Worm (Caenorhabditis elegans) whole organism, L2 larva: ENCODE results near the gene Y67D8B.3.

ENCODE experiments used
- C34F6.9 ChIP-seq: fragments of 150-350 bp; optimal IDR thresholded peaks from 2 replicates; lab custom pipeline; 2014; ENCODE audit warnings: missing biosample characterization, missing genetic modification characterization
- F13H6.1 ChIP-seq: sonication (generic microtip); optimal IDR thresholded peaks from 2 replicates; lab custom pipeline; 2016; ENCODE audit warnings: missing genetic modification characterization, missing compliant biosample characterization
- R02D3.7 ChIP-seq: fragments of 150-350 bp; optimal IDR thresholded peaks from 2 replicates; lab custom pipeline; 2014; ENCODE audit warnings: missing biosample characterization, missing genetic modification characterization
- Y55F3AM.14 ChIP-seq: fragments of 200-800 bp; sonication (Bioruptor generic); optimal IDR thresholded peaks from 2 replicates; lab custom pipeline; 2018; ENCODE audit warnings: mild to moderate bottlenecking, missing genetic modification characterization, missing compliant biosample characterization
- alr-1 ChIP-seq: fragments of 150-350 bp; optimal IDR thresholded peaks from 2 replicates; lab custom pipeline; 2014; ENCODE audit warnings: missing biosample characterization, missing genetic modification characterization
- aly-2 ChIP-seq: fragments of 150-350 bp; optimal IDR thresholded peaks from 2 replicates; lab custom pipeline; 2014; ENCODE audit warnings: missing biosample characterization, missing genetic modification characterization
- blmp-1 ChIP-seq: sonication (generic microtip); optimal IDR thresholded peaks from 2 replicates; lab custom pipeline; 2017; ENCODE audit warnings: missing genetic modification characterization, mild to moderate bottlenecking, missing compliant biosample characterization, antibody characterized with exemption, moderate library complexity; ENCODE audit not compliant: insufficient read depth
- ceh-82 ChIP-seq: fragments of 150-350 bp; optimal IDR thresholded peaks from 2 replicates; lab custom pipeline; 2014; ENCODE audit warnings: missing biosample characterization, missing genetic modification characterization
- crh-2 ChIP-seq: sonication (generic microtip); optimal IDR thresholded peaks from 2 replicates; lab custom pipeline; 2017; ENCODE audit warnings: missing biosample characterization, missing genetic modification characterization
- dmd-4 ChIP-seq: sonication (generic microtip); optimal IDR thresholded peaks from 2 replicates; lab custom pipeline; 2017; ENCODE audit warnings: missing biosample characterization, missing genetic modification characterization
- egl-27 ChIP-seq: sonication (generic microtip); optimal IDR thresholded peaks from 3 replicates; lab custom pipeline; 2017; ENCODE audit warnings: missing biosample characterization, missing genetic modification reagents, missing genetic modification characterization
- elt-1 ChIP-seq: fragments of 150-350 bp; optimal IDR thresholded peaks from 2 replicates; lab custom pipeline; 2014; ENCODE audit warnings: missing biosample characterization, missing genetic modification characterization
- elt-3 ChIP-seq: sonication (generic microtip); optimal IDR thresholded peaks from 2 replicates; lab custom pipeline; 2017; ENCODE audit warnings: missing biosample characterization, missing genetic modification characterization
- fos-1 ChIP-seq: fragments of 150-350 bp; optimal IDR thresholded peaks from 2 replicates; lab custom pipeline; 2014; ENCODE audit warnings: missing biosample characterization, missing genetic modification characterization
- gmeb-1 ChIP-seq: fragments of 150-350 bp; optimal IDR thresholded peaks from 2 replicates; lab custom pipeline; 2014; ENCODE audit warnings: missing biosample characterization, missing genetic modification characterization
- lin-11 ChIP-seq: fragments of 150-350 bp; sonication (generic microtip); optimal IDR thresholded peaks from 2 replicates; lab custom pipeline; 2014; ENCODE audit warnings: missing biosample characterization, missing genetic modification characterization, inconsistent platforms, mixed read lengths
- lin-13 ChIP-seq: fragments of 150-350 bp; optimal IDR thresholded peaks from 2 replicates; lab custom pipeline; 2014; ENCODE audit warnings: missing biosample characterization, missing genetic modification reagents, missing genetic modification characterization
- lin-39 ChIP-seq: fragments of 150-350 bp; optimal IDR thresholded peaks from 2 replicates; lab custom pipeline; 2014; ENCODE audit warnings: missing biosample characterization, missing genetic modification reagents, missing genetic modification characterization
- mab-5 ChIP-seq: fragments of 150-350 bp; optimal IDR thresholded peaks from 2 replicates; lab custom pipeline; 2014; ENCODE audit warnings: missing biosample characterization, missing genetic modification characterization
- nhr-11 ChIP-seq: fragments of 150-350 bp; optimal IDR thresholded peaks from 2 replicates; lab custom pipeline; 2014; ENCODE audit warnings: missing biosample characterization, missing genetic modification characterization
- nhr-12 ChIP-seq: fragments of 150-350 bp; optimal IDR thresholded peaks from 2 replicates; lab custom pipeline; 2014; ENCODE audit warnings: missing biosample characterization, missing genetic modification characterization
- nhr-129 ChIP-seq: fragments of 150-350 bp; optimal IDR thresholded peaks from 2 replicates; lab custom pipeline; 2014; ENCODE audit warnings: missing biosample characterization, missing genetic modification characterization
- nhr-21 ChIP-seq: fragments of 150-350 bp; optimal IDR thresholded peaks from 2 replicates; lab custom pipeline; 2014; ENCODE audit warnings: missing biosample characterization, missing genetic modification characterization
- nhr-23 ChIP-seq: fragments of 150-350 bp; optimal IDR thresholded peaks from 2 replicates; lab custom pipeline; 2014; ENCODE audit warnings: missing biosample characterization, missing genetic modification reagents, missing genetic modification characterization
- nhr-237 ChIP-seq: fragments of 150-350 bp; optimal IDR thresholded peaks from 2 replicates; lab custom pipeline; 2014; ENCODE audit warnings: missing biosample characterization, missing genetic modification characterization
- nhr-25 ChIP-seq: fragments of 150-350 bp; sonication (generic microtip); optimal IDR thresholded peaks from 3 replicates; lab custom pipeline; 2014; ENCODE audit warnings: missing biosample characterization, missing genetic modification characterization
- nhr-6 ChIP-seq: fragments of 150-350 bp; optimal IDR thresholded peaks from 2 replicates; lab custom pipeline; 2014; ENCODE audit warnings: missing biosample characterization, missing genetic modification characterization
- nhr-77 ChIP-seq: fragments of 150-350 bp; optimal IDR thresholded peaks from 2 replicates; lab custom pipeline; 2014; ENCODE audit warnings: missing biosample characterization, missing genetic modification characterization
- peb-1 ChIP-seq: fragments of 150-350 bp; optimal IDR thresholded peaks from 2 replicates; lab custom pipeline; 2014; ENCODE audit warnings: missing biosample characterization, missing genetic modification characterization
- sem-4 ChIP-seq: fragments of 150-350 bp; optimal IDR thresholded peaks from 2 replicates; lab custom pipeline; 2014; ENCODE audit warnings: missing biosample characterization, missing genetic modification reagents, missing genetic modification characterization
- skn-1 ChIP-seq: sonication (generic microtip); optimal IDR thresholded peaks from 2 replicates; lab custom pipeline; 2017; ENCODE audit warnings: missing biosample characterization, missing genetic modification characterization
- sma-3 ChIP-seq: sonication (generic microtip); optimal IDR thresholded peaks from 2 replicates; lab custom pipeline; 2016; ENCODE audit warnings: missing genetic modification reagents, missing genetic modification characterization, missing compliant biosample characterization
- unc-39 ChIP-seq: fragments of 150-350 bp; optimal IDR thresholded peaks from 2 replicates; lab custom pipeline; 2014; ENCODE audit warnings: missing biosample characterization, missing genetic modification characterization
- unc-55 ChIP-seq: fragments of 150-350 bp; sonication (generic microtip); optimal IDR thresholded peaks from 3 replicates; lab custom pipeline; 2014; ENCODE audit warnings: missing biosample characterization, missing genetic modification reagents, missing genetic modification characterization
- unc-62 ChIP-seq: fragments of 150-350 bp; optimal IDR thresholded peaks from 2 replicates; lab custom pipeline; 2014; ENCODE audit warnings: missing biosample characterization, missing genetic modification reagents, missing genetic modification characterization
- zag-1 ChIP-seq: fragments of 150-350 bp; optimal IDR thresholded peaks from 2 replicates; lab custom pipeline; 2014; ENCODE audit warnings: missing biosample characterization, missing genetic modification characterization
- ztf-1 ChIP-seq: fragments of 200-800 bp; sonication (Bioruptor generic); conservative IDR thresholded peaks from 2 replicates; pipeline ENCODE4 v1.3.6; 2022; ENCODE audit warnings: missing genetic modification characterization, missing compliant biosample characterization
- ztf-11 ChIP-seq: sonication (generic microtip); optimal IDR thresholded peaks from 2 replicates; lab custom pipeline; 2017; ENCODE audit warnings: missing biosample characterization, missing genetic modification characterization
- ztf-4 ChIP-seq: fragments of 150-350 bp; optimal IDR thresholded peaks from 2 replicates; lab custom pipeline; 2014; ENCODE audit warnings: missing biosample characterization, missing genetic modification characterization

Gene Y67D8B.3

ce11 chrIV:3211929-3212328, 9.9 kb upstream of the Y67D8B.3 start:
- TF ChIP-seq nhr-6 (tag; lab: Kevin White, UChicago) = no peak
- TF ChIP-seq ztf-11 (tag; lab: Kevin White, UChicago) = no peak
- no peak for TF ChIP-seq elt-1 (tag; lab: Kevin White, UChicago)
- TF ChIP-seq nhr-12 (tag; lab: Kevin White, UChicago) = no peak
- no peak for TF ChIP-seq lin-11 (tag; lab: Kevin White, UChicago)
- TF ChIP-seq peb-1 (tag; lab: Kevin White, UChicago) = no peak
- no peak for TF ChIP-seq nhr-11 (tag; lab: Kevin White, UChicago)
- TF ChIP-seq R02D3.7 (tag; lab: Kevin White, UChicago) = no peak
- no peak for TF ChIP-seq C34F6.9 (tag; lab: Kevin White, UChicago)
- no peak for TF ChIP-seq alr-1 (tag; lab: Kevin White, UChicago)
- TF ChIP-seq unc-55 (GFP tag; lab: Kevin White, UChicago) = no peak
- no peak for TF ChIP-seq gmeb-1 (tag; lab: Kevin White, UChicago)
- TF ChIP-seq Y55F3AM.14 (GFP tag; lab: Kevin White, UChicago) = no peak
- no peak for TF ChIP-seq ceh-82 (tag; lab: Kevin White, UChicago)

DNA sequence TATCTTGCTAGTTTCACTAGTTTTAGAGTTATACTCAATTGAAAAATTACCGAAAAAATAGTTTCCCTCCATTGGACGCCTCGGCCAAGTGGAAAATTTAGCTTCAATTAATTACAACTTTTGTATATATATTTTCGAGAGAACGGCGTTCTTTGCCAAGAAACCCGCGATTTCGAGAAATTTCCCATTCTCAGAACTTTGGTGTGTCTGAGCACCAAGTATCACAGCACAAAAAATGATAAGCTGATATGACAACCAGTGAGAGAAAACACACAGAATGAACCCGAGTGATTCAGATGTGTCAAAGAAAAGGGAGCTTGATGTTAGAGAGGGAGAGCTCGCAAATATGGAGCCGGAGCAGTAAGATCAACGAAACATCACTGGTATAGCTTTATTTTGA, 3.0 kb downstream of the Y67D8B.3 start:
- TF ChIP-seq peb-1 (tag; lab: Kevin White, UChicago) (no peak), ceh-82 (tag; lab: Kevin White, UChicago) (no peak), nhr-6 (tag; lab: Kevin White, UChicago) (no peak), nhr-21 (no peak), nhr-237 (tag; lab: Kevin White, UChicago) (no peak), alr-1 (tag; lab: Kevin White, UChicago) (no peak), C34F6.9 (tag; lab: Kevin White, UChicago) (no peak), Y55F3AM.14 (GFP tag; lab: Kevin White, UChicago) (no peak), crh-2 (no peak), nhr-12 (tag; lab: Kevin White, UChicago) (no peak)

ce11 chrIV:3196367-3196766, 5.6 kb downstream of the Y67D8B.3 start:
- TF ChIP-seq nhr-23 (tag; lab: Kevin White, UChicago) (no peak), aly-2 (tag; lab: Kevin White, UChicago) (no peak), peb-1 (tag; lab: Kevin White, UChicago) (no peak), ztf-4 (tag; lab: Kevin White, UChicago) (no peak), nhr-21 (no peak), egl-27 (tag; lab: Kevin White, UChicago) (no peak), fos-1 (no peak), zag-1 (tag; lab: Kevin White, UChicago) (no peak), lin-13 (no peak), unc-55 (GFP tag; lab: Kevin White, UChicago) (no peak), sem-4 (tag; lab: Kevin White, UChicago) (no peak), mab-5 (tag; lab: Kevin White, UChicago) (no peak), unc-62 (GFP tag; lab: Kevin White, UChicago) (no peak), F13H6.1 (tag; lab: Kevin White, UChicago) (no peak), nhr-77 (tag; lab: Kevin White, UChicago) (no peak), nhr-129 (no peak), blmp-1 (tag; lab: Kevin White, UChicago) (no peak)

DNA sequence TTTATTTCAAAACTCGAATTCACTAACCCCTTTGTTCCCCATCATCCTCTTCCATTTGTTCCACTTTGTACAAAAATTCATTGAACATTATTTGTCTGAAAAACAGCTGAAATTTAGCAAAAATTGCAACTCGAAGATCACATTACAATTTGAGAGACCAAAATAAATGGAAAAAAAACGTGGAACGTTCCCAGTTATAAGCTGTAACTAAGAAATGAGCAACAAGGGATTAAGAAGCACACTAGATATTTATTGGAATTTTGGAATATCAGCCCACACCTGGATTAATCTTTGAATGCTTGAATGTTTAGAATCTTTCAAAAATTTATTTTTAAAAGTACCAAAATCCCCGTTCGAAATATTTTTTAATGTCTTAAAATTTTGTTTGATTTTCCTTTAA, 10.5 kb downstream of the Y67D8B.3 start, which contains the start of gene Y67D8B.2:
Gene Y67D8B.2 (minus strand): TSS at position 101 of the 400 bp plus-strand sequence.
- TF ChIP-seq C34F6.9 (tag; lab: Kevin White, UChicago) (no peak), dmd-4 (tag; lab: Kevin White, UChicago) (no peak), zag-1 (tag; lab: Kevin White, UChicago) (no peak), aly-2 (tag; lab: Kevin White, UChicago) (no peak), mab-5 (tag; lab: Kevin White, UChicago) (no peak), F13H6.1 (tag; lab: Kevin White, UChicago) (no peak), nhr-11 (tag; lab: Kevin White, UChicago) (no peak), sma-3 (GFP tag; lab: Kevin White, UChicago) (no peak), elt-3 (no peak), lin-13 (no peak), nhr-21 (no peak), nhr-6 (tag; lab: Kevin White, UChicago) (no peak)
- TF ChIP-seq, all 48 proteins: peak for 0

ce11 chrIV:3182920-3183319, 19.1 kb downstream of the Y67D8B.3 start:
- TF ChIP-seq nhr-21 = no peak
- TF ChIP-seq nhr-11 (tag; lab: Kevin White, UChicago) = no peak
- no peak for TF ChIP-seq nhr-23 (tag; lab: Kevin White, UChicago)
- TF ChIP-seq sma-3 (GFP tag; lab: Kevin White, UChicago) = no peak
- no peak for TF ChIP-seq ztf-1 (GFP tag; lab: Robert Waterston, UW)
- TF ChIP-seq crh-2 = no peak
- TF ChIP-seq mab-5 (tag; lab: Kevin White, UChicago) = no peak
- no peak for TF ChIP-seq skn-1
- TF ChIP-seq unc-55 (GFP tag; lab: Kevin White, UChicago) = no peak
- TF ChIP-seq ztf-4 (tag; lab: Kevin White, UChicago) = no peak
- no peak for TF ChIP-seq elt-1 (tag; lab: Kevin White, UChicago)
- TF ChIP-seq nhr-25 (tag; lab: Kevin White, UChicago) = no peak
- TF ChIP-seq unc-39 (tag; lab: Kevin White, UChicago) = no peak
- no peak for TF ChIP-seq peb-1 (tag; lab: Kevin White, UChicago)
- TF ChIP-seq lin-39 = no peak
